Worm (Caenorhabditis elegans): Measurements from ENCODE around the gene mrps-33.

- TF ChIP-seq hnd-1 (tag; optimal IDR thresholded peaks at IDR 0.05) (no peak), F13C5.2 (tag; optimal IDR thresholded peaks at IDR 0.05) (no peak), ama-1 (optimal IDR thresholded peaks at IDR 0.05) (no peak), ceh-13 (GFP tag; optimal IDR thresholded peaks at IDR 0.05) (no peak), tbx-11 (GFP tag; IDR thresholded peaks at IDR 0.05) (no peak), hmbx-1 (tag; optimal IDR thresholded peaks at IDR 0.05) (no peak), tbx-37 (GFP tag; conservative IDR thresholded peaks at IDR 0.05) (no peak), aly-1 (tag; optimal IDR thresholded peaks at IDR 0.05) (no peak), ets-7 (tag; optimal IDR thresholded peaks at IDR 0.05) (no peak)
These were observed 14.9 kb downstream of the mrps-33 start for ce11 chrIV:8724907-8725306.

Measured in whole organism, early embryonic.